Fruit fly (Drosophila melanogaster) whole organism, pupa: ENCODE results near the gene CG15418.

Source experiments
- CG9948 ChIP-seq: fragments of 200-800 bp; sonication (Bioruptor generic); optimal IDR thresholded peaks from 2 replicates; lab custom pipeline; 2018; ENCODE audit warnings: missing biosample characterization, mild to moderate bottlenecking, missing genetic modification characterization, moderate library complexity
- D1 ChIP-seq: fragments of 200-800 bp; sonication (Bioruptor generic); optimal IDR thresholded peaks from 2 replicates; lab custom pipeline; 2018; ENCODE audit warnings: missing biosample characterization, mild to moderate bottlenecking, missing genetic modification characterization, moderate library complexity
- Snoo ChIP-seq: fragments of 200-800 bp; sonication (Bioruptor generic); optimal IDR thresholded peaks from 3 replicates; lab custom pipeline; 2017; ENCODE audit warnings: missing biosample characterization, mild to moderate bottlenecking, missing genetic modification characterization, inconsistent platforms
- fd96Ca ChIP-seq: fragments of 200-800 bp; sonication (Bioruptor generic); IDR thresholded peaks from 3 replicates; pipeline ENCODE4 v1.3.6; 2022; ENCODE audit warnings: missing biosample characterization, missing genetic modification characterization
- rn ChIP-seq: fragments of 200-800 bp; sonication (Bioruptor generic); IDR thresholded peaks from 2 replicates; pipeline ENCODE4 v1.3.6; 2022; ENCODE audit warnings: missing biosample characterization, missing genetic modification characterization

DNA sequence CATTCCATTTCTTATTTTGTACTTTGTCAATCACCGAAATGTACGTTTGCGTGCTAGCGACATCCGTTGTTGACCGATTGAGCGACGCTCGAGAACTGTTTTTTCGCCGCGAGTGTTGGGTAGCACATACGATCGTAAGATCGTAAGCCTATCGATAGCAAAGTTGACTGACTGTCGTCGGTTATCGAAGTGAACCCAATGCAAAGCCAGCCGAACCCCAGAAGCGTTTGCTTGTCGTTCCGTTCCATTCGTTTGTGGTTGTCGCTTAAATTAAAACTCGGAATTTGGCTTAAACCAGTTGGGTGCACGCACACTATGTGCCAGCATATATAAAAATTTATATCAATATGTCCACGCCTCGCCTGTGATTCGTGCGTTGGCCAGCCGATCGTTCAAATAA, 24.5 kb upstream of the CG15418 start:
- TF ChIP-seq fd96Ca (no peak), Snoo (no peak), rn (no peak), D1 (no peak), CG9948 (no peak)
